Fruit fly (Drosophila melanogaster): Measurements from ENCODE around the gene ouib.

dm6 chr3R:8683280-8683679, 42.0 kb upstream of the ouib start:
- TF ChIP-seq usp (GFP tag; optimal IDR thresholded peaks at IDR 0.05) (no peak), pan (optimal IDR thresholded peaks at IDR 0.05) (no peak), psq (optimal IDR thresholded peaks at IDR 0.05) (no peak)

All from whole organism.